Fruit fly (Drosophila melanogaster) whole organism, embryonic: ENCODE results near the gene CG33181.

Experiments used
- CG16813 ChIP-seq: fragments of 200-800 bp; sonication (Bioruptor generic); IDR thresholded peaks from 3 replicates; pipeline ENCODE4 v1.3.6; 2022; ENCODE audit warnings: missing biosample characterization, missing genetic modification characterization; ENCODE audit not compliant: partially characterized antibody
- CG5180 ChIP-seq: fragments of 200-800 bp; sonication (Bioruptor generic); optimal IDR thresholded peaks from 3 replicates; lab custom pipeline; 2017; ENCODE audit warnings: missing biosample characterization, missing genetic modification characterization, mild to moderate bottlenecking, moderate library complexity, missing genetic modification reagents
- CG6254 ChIP-seq: fragments of 200-800 bp; sonication (Bioruptor generic); optimal IDR thresholded peaks from 3 replicates; lab custom pipeline; 2017; ENCODE audit warnings: mild to moderate bottlenecking, missing biosample characterization, missing genetic modification reagents, missing genetic modification characterization
- CTCF ChIP-seq: fragments of 200-800 bp; sonication (Bioruptor generic); optimal IDR thresholded peaks from 2 replicates; lab custom pipeline; 2017; ENCODE audit warnings: missing biosample characterization, mild to moderate bottlenecking, missing genetic modification characterization, moderate library complexity
- Hr78 ChIP-seq, 2 experiments: fragments of 200-800 bp in 1 of 2; fragments of >200 bp in 1 of 2; sonication (Bioruptor generic) in 1 of 2; optimal IDR thresholded peaks; 2 replicates each; lab custom pipeline; 2017 to 2019; ENCODE audit warnings: missing biosample characterization in 2 of 2, missing genetic modification characterization in 2 of 2, mild to moderate bottlenecking in 1 of 2, moderate library complexity in 1 of 2
- Tbp ChIP-seq: fragments of >200 bp; optimal IDR thresholded peaks from 2 replicates; lab custom pipeline; 2018; ENCODE audit warnings: missing biosample characterization, missing genetic modification characterization
- caup ChIP-seq: fragments of 200-800 bp; sonication (Bioruptor generic); optimal IDR thresholded peaks from 3 replicates; lab custom pipeline; 2017; ENCODE audit warnings: missing biosample characterization, mild to moderate bottlenecking, missing genetic modification characterization, moderate library complexity; ENCODE audit not compliant: severe bottlenecking
- chif ChIP-seq, 2 experiments: fragments of 200-800 bp; sonication (Bioruptor generic); optimal IDR thresholded peaks; 3 replicates each; lab custom pipeline; 2016; ENCODE audit warnings: missing biosample characterization in 2 of 2, missing genetic modification characterization in 2 of 2
- exex ChIP-seq: fragments of 200-800 bp; sonication (Bioruptor generic); optimal IDR thresholded peaks from 4 replicates; lab custom pipeline; 2018; ENCODE audit warnings: missing biosample characterization, mild to moderate bottlenecking, missing genetic modification characterization, moderate library complexity
- fu2 ChIP-seq: fragments of 200-800 bp; sonication (Bioruptor generic); optimal IDR thresholded peaks from 2 replicates; lab custom pipeline; 2016; ENCODE audit warnings: missing biosample characterization, missing genetic modification characterization

dm6 chrX:8541985-8542384 is 52.8 kb downstream of the CG33181 start:
- TF ChIP-seq exex (tag; lab: Kevin White, UChicago) (peak; percentile 21), Tbp (GFP tag; lab: Kevin White, UChicago) (no peak), Hr78 (GFP tag; optimal IDR thresholded peaks at IDR 0.05; lab: Kevin White, UChicago) (no peak), CG5180 (peak; percentile 6), CG6254 (GFP tag; lab: Kevin White, UChicago) (no peak), CG16813 (GFP tag; lab: Robert Waterston, UW) (no peak), fu2 (GFP tag; lab: Kevin White, UChicago) (no peak), chif (GFP tag; optimal IDR thresholded peaks at IDR 0.05; lab: Kevin White, UChicago) (no peak), caup (GFP tag; lab: Kevin White, UChicago) (peak; percentile 61), CTCF (GFP tag; lab: Kevin White, UChicago) (no peak)
